Fruit fly (Drosophila melanogaster): ENCODE measurements around the gene fon.

The fon gene

dm6 chr2L:19430343-19430742 is 44.3 kb upstream of the fon start, which contains the start of gene RtcB (continued):
- TF ChIP-seq grau (tag; optimal IDR thresholded peaks at IDR 0.05) (peak; percentile 9), zen2 (GFP tag; IDR thresholded peaks at IDR 0.05; ENCODE audit: partially characterized antibody) (peak; percentile 92), CG33213 (GFP tag; optimal IDR thresholded peaks at IDR 0.05) (peak; percentile 18), Oli (tag; optimal IDR thresholded peaks at IDR 0.05) (no peak), Jarid2 (GFP tag; optimal IDR thresholded peaks at IDR 0.05) (no peak), Elba2 (GFP tag; optimal IDR thresholded peaks at IDR 0.05) (peak; percentile 46), CHES-1-like (GFP tag; optimal IDR thresholded peaks at IDR 0.05) (no peak), crc (GFP tag; optimal IDR thresholded peaks at IDR 0.05) (no peak), chinmo (GFP tag; IDR thresholded peaks at IDR 0.05; ENCODE audit: partially characterized antibody) (peak; percentile 87), CG2116 (GFP tag; optimal IDR thresholded peaks at IDR 0.05) (peak; percentile 64), Scr (GFP tag; IDR thresholded peaks at IDR 0.05; ENCODE audit: partially characterized antibody) (peak; percentile 97), B-H1 (GFP tag; IDR thresholded peaks at IDR 0.05) (no peak), Hand (GFP tag; optimal IDR thresholded peaks at IDR 0.05) (no peak), Dfd (GFP tag; optimal IDR thresholded peaks at IDR 0.05) (peak in 1 of 2 experiments; percentile 62), tna (GFP tag; IDR thresholded peaks at IDR 0.05; ENCODE audit: partially characterized antibody) (peak; percentile 91), BEAF-32 (GFP tag; optimal IDR thresholded peaks at IDR 0.05) (peak; percentile 97), CG30403 (GFP tag; optimal IDR thresholded peaks at IDR 0.05) (no peak), fd3F (GFP tag; optimal IDR thresholded peaks at IDR 0.05) (no peak), Hmr (GFP tag; optimal IDR thresholded peaks at IDR 0.05) (peak; percentile 11), NfI (GFP tag; optimal IDR thresholded peaks at IDR 0.05) (no peak), prd (optimal IDR thresholded peaks at IDR 0.05) (no peak), prd (GFP tag; IDR thresholded peaks at IDR 0.05) (0 out of 3 replicates have a peak, but pooled peaks have one; percentile 13), gt (GFP tag; IDR thresholded peaks at IDR 0.05) (no peak), CG2889 (GFP tag; IDR thresholded peaks at IDR 0.05) (no peak), ash1 (GFP tag; optimal IDR thresholded peaks at IDR 0.05) (no peak), Dek (tag; optimal IDR thresholded peaks at IDR 0.05) (peak; percentile 16), CG11085 (GFP tag; IDR thresholded peaks at IDR 0.05) (no peak), lov (optimal IDR thresholded peaks at IDR 0.05) (no peak), lov (GFP tag; IDR thresholded peaks at IDR 0.05) (no peak), CG15514 (GFP tag; optimal IDR thresholded peaks at IDR 0.05) (peak; percentile 54), pros (GFP tag; optimal IDR thresholded peaks at IDR 0.05) (no peak), CG32532 (GFP tag; IDR thresholded peaks at IDR 0.05) (0 out of 2 replicates have a peak, but pooled peaks have one; percentile 21), tll (GFP tag; optimal IDR thresholded peaks at IDR 0.05) (no peak), Vsx1 (GFP tag; optimal IDR thresholded peaks at IDR 0.05) (no peak), inv (GFP tag; IDR thresholded peaks at IDR 0.05; ENCODE audit: partially characterized antibody) (peak; percentile 96), CG8290 (GFP tag; optimal IDR thresholded peaks at IDR 0.05) (peak; percentile 8), CG8290 (tag; optimal IDR thresholded peaks at IDR 0.05) (peak in 1 of 2 experiments; percentile 31), slbo (GFP tag; IDR thresholded peaks at IDR 0.05) (peak; percentile 35; the same call in 1 of the 2 replicates), sna (GFP tag; IDR thresholded peaks at IDR 0.05; ENCODE audit: partially characterized antibody) (peak; percentile 98), Bgb (GFP tag; IDR thresholded peaks at IDR 0.05; ENCODE audit: partially characterized antibody) (peak; percentile 96), CG3995 (GFP tag; optimal IDR thresholded peaks at IDR 0.05) (peak; percentile 42), CG34422 (GFP tag; IDR thresholded peaks at IDR 0.05) (peak; percentile 17; the same call in 1 of the 3 replicates), lab (GFP tag; optimal IDR thresholded peaks at IDR 0.05) (no peak), HmgZ (tag; optimal IDR thresholded peaks at IDR 0.05) (peak; percentile 61), dati (GFP tag; IDR thresholded peaks at IDR 0.05) (no peak), CG8478 (optimal IDR thresholded peaks at IDR 0.05) (peak; percentile 84), ap (GFP tag; IDR thresholded peaks at IDR 0.05) (no peak), hb (GFP tag; IDR thresholded peaks at IDR 0.05; ENCODE audit: partially characterized antibody) (peak; percentile 95), stwl (tag; optimal IDR thresholded peaks at IDR 0.05) (peak; percentile 49), nmo (GFP tag; optimal IDR thresholded peaks at IDR 0.05) (peak; percentile 74)
